Worm (Caenorhabditis elegans): ENCODE results near the gene R03D7.2.

DNA sequence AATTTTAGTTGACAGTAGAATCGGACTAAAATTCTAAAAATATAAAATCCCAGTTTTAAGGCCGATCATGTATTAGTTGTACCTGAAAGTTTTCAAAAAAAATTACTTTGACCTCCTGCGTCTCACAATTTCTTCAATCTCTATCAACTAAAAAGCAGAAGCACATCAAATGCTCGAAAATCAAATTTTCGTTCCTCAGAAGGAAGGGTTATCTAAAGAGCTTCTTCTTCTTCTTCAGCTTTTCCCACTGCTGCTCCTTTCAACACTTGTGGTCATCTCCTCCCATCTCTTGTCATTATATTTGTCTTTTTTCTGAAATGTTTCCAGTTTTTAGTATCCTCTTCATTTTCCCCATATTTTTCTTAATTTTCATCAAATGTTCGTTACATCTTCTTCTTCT lies 29.8 kb upstream of the R03D7.2 start:
- no peak for TF ChIP-seq W03F9.2 (tag; optimal IDR thresholded peaks at IDR 0.05)
- TF ChIP-seq dao-5 (tag; optimal IDR thresholded peaks at IDR 0.05), result no peak
- TF ChIP-seq him-1 (tag; optimal IDR thresholded peaks at IDR 0.05), result no peak

Data from whole organism, L4/young adult.